Worm (Caenorhabditis elegans) whole organism, L4 larva: ENCODE results near the gene lips-10.

Source experiments
- F49E8.2 ChIP-seq: sonication (generic microtip); optimal IDR thresholded peaks from 2 replicates; lab custom pipeline; 2016; ENCODE audit warnings: missing compliant biosample characterization, mild to moderate bottlenecking, missing genetic modification characterization, borderline replicate concordance
- daf-12 ChIP-seq: fragments of 150-350 bp; optimal IDR thresholded peaks from 2 replicates; lab custom pipeline; 2014; ENCODE audit warnings: missing biosample characterization, missing genetic modification reagents, missing genetic modification characterization
- lsy-2 ChIP-seq, 2 experiments: fragments of 150-350 bp in 1 of 2; sonication (generic microtip) in 1 of 2; optimal IDR thresholded peaks; 2 replicates each; lab custom pipeline; 2014 to 2017; ENCODE audit warnings: missing biosample characterization in 2 of 2, missing genetic modification characterization in 2 of 2
- rbr-2 ChIP-seq: sonication (generic microtip); optimal IDR thresholded peaks from 2 replicates; lab custom pipeline; 2016; ENCODE audit warnings: missing genotype, missing genetic modification characterization, missing compliant biosample characterization

DNA sequence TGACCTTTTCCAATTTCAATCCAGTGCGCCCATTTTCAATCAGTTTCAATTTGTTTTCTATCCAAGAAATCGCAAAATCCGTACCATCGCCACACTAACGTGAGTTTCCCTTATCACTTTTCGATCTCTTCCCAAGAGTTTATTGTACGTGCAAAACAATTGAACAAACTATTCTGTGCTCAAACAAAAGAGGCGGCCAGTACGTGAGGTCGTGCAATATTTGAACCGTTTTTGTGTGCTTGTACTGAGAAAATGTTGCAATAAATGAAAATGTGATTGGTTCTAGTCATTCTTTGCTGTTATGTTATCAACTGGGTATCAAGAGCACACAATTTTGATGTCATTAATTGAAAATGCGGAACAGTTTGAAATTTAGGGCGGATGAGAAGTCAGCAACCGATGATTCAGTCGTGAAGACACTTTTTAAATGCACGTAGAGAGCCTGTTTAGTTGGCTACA, 10.7 kb downstream of the lips-10 start, which contains the start of gene F22B5.4:
- TF ChIP-seq lsy-2 (tag; optimal IDR thresholded peaks at IDR 0.05; lab: Kevin White, UChicago) (no peak), daf-12 (tag; lab: Kevin White, UChicago) (no peak), rbr-2 (tag; lab: Kevin White, UChicago) (no peak), F49E8.2 (tag; lab: Kevin White, UChicago) (no peak)
